Worm (Caenorhabditis elegans) whole organism, late embryonic: ENCODE data around the gene B0507.5.

Source experiments
- C08G9.2 ChIP-seq: sonication (generic microtip); optimal IDR thresholded peaks from 2 replicates; lab custom pipeline; 2016; ENCODE audit warnings: mild to moderate bottlenecking, missing genetic modification characterization, moderate library complexity, missing compliant biosample characterization
- K02D7.2 ChIP-seq: sonication (generic microtip); optimal IDR thresholded peaks from 2 replicates; lab custom pipeline; 2017; ENCODE audit warnings: mild to moderate bottlenecking, missing genetic modification characterization, missing compliant biosample characterization
- K09A11.1 ChIP-seq: sonication (generic microtip); optimal IDR thresholded peaks from 2 replicates; lab custom pipeline; 2017; ENCODE audit warnings: antibody characterized with exemption, mild to moderate bottlenecking, missing genetic modification characterization, missing compliant biosample characterization; ENCODE audit not compliant: insufficient read depth
- ahr-1 ChIP-seq: sonication (generic microtip); optimal IDR thresholded peaks from 2 replicates; lab custom pipeline; 2016; ENCODE audit warnings: missing genetic modification characterization, missing compliant biosample characterization
- ceh-14 ChIP-seq: sonication (generic microtip); optimal IDR thresholded peaks from 2 replicates; lab custom pipeline; 2016; ENCODE audit warnings: missing genotype, missing genetic modification characterization, missing compliant biosample characterization
- ceh-19 ChIP-seq: fragments of 200-800 bp; sonication (Bioruptor generic); optimal IDR thresholded peaks from 2 replicates; lab custom pipeline; 2018; ENCODE audit warnings: mild to moderate bottlenecking, missing genetic modification characterization, missing compliant biosample characterization
- ceh-22 ChIP-seq: sonication (generic microtip); optimal IDR thresholded peaks from 2 replicates; lab custom pipeline; 2017; ENCODE audit warnings: missing biosample characterization, missing genetic modification characterization
- ceh-24 ChIP-seq: sonication (generic microtip); optimal IDR thresholded peaks from 2 replicates; lab custom pipeline; 2016; ENCODE audit warnings: mild to moderate bottlenecking, missing genetic modification characterization, missing compliant biosample characterization
- ceh-31 ChIP-seq: sonication (generic microtip); optimal IDR thresholded peaks from 2 replicates; lab custom pipeline; 2016; ENCODE audit warnings: missing genetic modification characterization, missing compliant biosample characterization
- ceh-34 ChIP-seq: sonication (generic microtip); optimal IDR thresholded peaks from 2 replicates; lab custom pipeline; 2016; ENCODE audit warnings: mild to moderate bottlenecking, missing genetic modification characterization, missing compliant biosample characterization
- ceh-45 ChIP-seq: fragments of 200-800 bp; sonication (Bioruptor generic); IDR thresholded peaks from 2 replicates; pipeline ENCODE4 v1.3.6; 2022; ENCODE audit warnings: missing genetic modification reagents, missing genetic modification characterization, missing compliant biosample characterization
- elt-2 ChIP-seq: sonication (generic microtip); optimal IDR thresholded peaks from 2 replicates; lab custom pipeline; 2016; ENCODE audit warnings: missing genetic modification reagents, missing genetic modification characterization, missing compliant biosample characterization
- eyg-1 ChIP-seq: sonication (generic microtip); optimal IDR thresholded peaks from 2 replicates; lab custom pipeline; 2016; ENCODE audit warnings: missing genotype, missing genetic modification characterization, missing compliant biosample characterization
- fax-1 ChIP-seq: sonication (generic microtip); optimal IDR thresholded peaks from 2 replicates; lab custom pipeline; 2016; ENCODE audit warnings: missing genotype, missing genetic modification characterization, missing compliant biosample characterization
- hlh-15 ChIP-seq: sonication (generic microtip); optimal IDR thresholded peaks from 2 replicates; lab custom pipeline; 2016; ENCODE audit warnings: missing genetic modification characterization, missing compliant biosample characterization
- hlh-30 ChIP-seq: sonication (generic microtip); optimal IDR thresholded peaks from 2 replicates; lab custom pipeline; 2017; ENCODE audit warnings: antibody characterized with exemption, missing genetic modification characterization, missing compliant biosample characterization; ENCODE audit not compliant: insufficient read depth
- lim-6 ChIP-seq: sonication (generic microtip); optimal IDR thresholded peaks from 2 replicates; lab custom pipeline; 2016; ENCODE audit warnings: missing genetic modification characterization, missing compliant biosample characterization
- nfya-1 ChIP-seq: sonication (generic microtip); optimal IDR thresholded peaks from 2 replicates; lab custom pipeline; 2017; ENCODE audit warnings: missing genetic modification characterization, mild to moderate bottlenecking, missing compliant biosample characterization, antibody characterized with exemption, moderate library complexity
- nhr-232 ChIP-seq: sonication (generic microtip); optimal IDR thresholded peaks from 2 replicates; lab custom pipeline; 2016; ENCODE audit warnings: missing genetic modification characterization, missing compliant biosample characterization
- pax-1 ChIP-seq: fragments of 150-350 bp; optimal IDR thresholded peaks from 2 replicates; lab custom pipeline; 2014; ENCODE audit warnings: missing biosample characterization, missing genetic modification characterization
- pqm-1 ChIP-seq: sonication (generic microtip); optimal IDR thresholded peaks from 2 replicates; lab custom pipeline; 2016; ENCODE audit warnings: missing genetic modification characterization, missing compliant biosample characterization
- ref-2 ChIP-seq: sonication (generic microtip); optimal IDR thresholded peaks from 2 replicates; lab custom pipeline; 2016; ENCODE audit warnings: missing genetic modification characterization, missing compliant biosample characterization
- rnt-1 ChIP-seq: sonication (generic microtip); optimal IDR thresholded peaks from 2 replicates; lab custom pipeline; 2016; ENCODE audit warnings: missing genetic modification characterization, missing compliant biosample characterization
- sox-2 ChIP-seq: fragments of 200-800 bp; sonication (Bioruptor generic); IDR thresholded peaks from 2 replicates; pipeline ENCODE4 v1.3.6; 2022; ENCODE audit warnings: missing genetic modification reagents, missing genetic modification characterization, missing compliant biosample characterization
- tbx-7 ChIP-seq: sonication (generic microtip); optimal IDR thresholded peaks from 2 replicates; lab custom pipeline; 2016; ENCODE audit warnings: missing genotype, missing genetic modification characterization, missing compliant biosample characterization
- unc-42 ChIP-seq: sonication (generic microtip); optimal IDR thresholded peaks from 2 replicates; lab custom pipeline; 2016; ENCODE audit warnings: missing genotype, missing genetic modification characterization, missing compliant biosample characterization
- unc-55 ChIP-seq: sonication (generic microtip); optimal IDR thresholded peaks from 2 replicates; lab custom pipeline; 2017; ENCODE audit warnings: missing biosample characterization, missing genetic modification reagents, missing genetic modification characterization
- unc-86 ChIP-seq: sonication (generic microtip); optimal IDR thresholded peaks from 2 replicates; lab custom pipeline; 2016; ENCODE audit warnings: missing genetic modification characterization, missing compliant biosample characterization

Gene B0507.5

ce11 chrV:8767493-8767892 lies 14.0 kb downstream of the B0507.5 start:
- TF ChIP-seq elt-2, result peak; percentile 61
- TF ChIP-seq ceh-22 (tag; lab: Kevin White, UChicago), result no peak

ce11 chrV:8768481-8768959 lies 15.0 kb downstream of the B0507.5 start, which contains the start of gene B0507.3:
Gene B0507.3, plus strand, starts transcription at chrV:8768909.
- peak; percentile 99 for TF ChIP-seq elt-2
- no peak for TF ChIP-seq nfya-1 (tag; lab: Kevin White, UChicago)
- TF ChIP-seq ceh-24 (tag; lab: Kevin White, UChicago), result no peak
- TF ChIP-seq pqm-1, result peak; percentile 75
- TF ChIP-seq K02D7.2 (tag; lab: Kevin White, UChicago), result no peak
- TF ChIP-seq unc-55 (GFP tag; lab: Kevin White, UChicago), result no peak
- no peak for TF ChIP-seq sox-2 (GFP tag; lab: Robert Waterston, UW)
- no peak for TF ChIP-seq ceh-31 (tag; lab: Kevin White, UChicago)
- TF ChIP-seq ceh-45 (GFP tag; lab: Robert Waterston, UW), result no peak
- no peak for TF ChIP-seq K09A11.1 (tag; lab: Kevin White, UChicago)

ce11 chrV:8769154-8769553 lies 15.7 kb downstream of the B0507.5 start:
- TF ChIP-seq rnt-1 (tag; lab: Kevin White, UChicago), result no peak
- peak; percentile 14 for TF ChIP-seq elt-2

- TF ChIP-seq fax-1 (no peak), nhr-232 (tag; lab: Kevin White, UChicago) (no peak), rnt-1 (tag; lab: Kevin White, UChicago) (no peak), unc-86 (no peak), elt-2 (no peak), hlh-30 (tag; lab: Kevin White, UChicago) (no peak), unc-42 (tag; lab: Kevin White, UChicago) (no peak), tbx-7 (tag; lab: Kevin White, UChicago) (no peak)
Measured at ce11 chrV:8771599-8771998, 18.1 kb downstream of the B0507.5 start, which contains the start of gene srx-115. Gene srx-115, plus strand, starts transcription at chrV:8771899.

ce11 chrV:8773826-8774382 lies 20.4 kb downstream of the B0507.5 start, which contains the start of gene B0507.2:
Gene B0507.2, plus strand, starts transcription at chrV:8774332.
- no peak for TF ChIP-seq eyg-1
- TF ChIP-seq unc-42 (tag; lab: Kevin White, UChicago), result peak; percentile 61

ce11 chrV:8776270-8776669 lies 22.8 kb downstream of the B0507.5 start, which contains the start of gene B0507.1:
Gene B0507.1, plus strand, starts transcription at chrV:8776570.
- TF ChIP-seq ref-2 (tag; lab: Kevin White, UChicago), result no peak
- no peak for TF ChIP-seq ceh-34 (tag; lab: Kevin White, UChicago)
- no peak for TF ChIP-seq C08G9.2 (tag; lab: Kevin White, UChicago)
- TF ChIP-seq ceh-19 (GFP tag; lab: Kevin White, UChicago), result no peak
- no peak for TF ChIP-seq pax-1 (tag; lab: Kevin White, UChicago)
- TF ChIP-seq lim-6, result no peak
- no peak for TF ChIP-seq hlh-15 (tag; lab: Kevin White, UChicago)
- no peak for TF ChIP-seq ceh-31 (tag; lab: Kevin White, UChicago)
- TF ChIP-seq ceh-14 (tag; lab: Kevin White, UChicago), result no peak

ce11 chrV:8781164-8781563 lies 27.7 kb downstream of the B0507.5 start:
- TF ChIP-seq elt-2, result peak; percentile 88
- no peak for TF ChIP-seq ahr-1 (tag; lab: Kevin White, UChicago)
- TF ChIP-seq, all 69 proteins: peak for 1
